Worm (Caenorhabditis elegans): Measurements from ENCODE around the gene K08E5.1.

K08E5.1 gene

DNA sequence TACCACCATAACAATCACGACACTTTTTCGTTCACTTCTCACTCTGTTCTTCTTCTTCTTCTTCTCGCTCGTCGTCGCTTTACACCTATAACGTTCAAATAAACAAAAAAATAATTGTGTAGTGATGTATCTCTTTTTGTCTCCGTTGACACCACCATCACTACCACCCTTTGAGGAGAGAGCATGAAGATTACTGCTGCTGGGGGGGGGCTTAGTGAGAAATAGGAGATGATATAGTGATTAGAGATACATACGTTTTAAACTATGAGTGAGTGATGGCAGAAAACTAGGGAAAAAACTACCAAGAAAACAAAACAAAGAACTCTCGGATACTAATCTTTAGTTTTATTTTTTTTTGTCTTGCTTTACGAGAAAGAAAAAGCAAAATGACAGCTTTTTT, 20.2 kb downstream of the K08E5.1 start:
- TF ChIP-seq aly-1 (tag; optimal IDR thresholded peaks at IDR 0.05) (no peak), ama-1 (optimal IDR thresholded peaks at IDR 0.05) (no peak), ets-7 (tag; optimal IDR thresholded peaks at IDR 0.05) (no peak), sea-1 (GFP tag; conservative IDR thresholded peaks at IDR 0.05) (no peak), scrt-1 (GFP tag; IDR thresholded peaks at IDR 0.05) (no peak), tra-4 (tag; optimal IDR thresholded peaks at IDR 0.05) (no peak), pes-1 (GFP tag; IDR thresholded peaks at IDR 0.05) (no peak), ceh-36 (tag; optimal IDR thresholded peaks at IDR 0.05) (no peak), hnd-1 (tag; optimal IDR thresholded peaks at IDR 0.05) (no peak), hmbx-1 (tag; optimal IDR thresholded peaks at IDR 0.05) (no peak), B0310.2 (tag; optimal IDR thresholded peaks at IDR 0.05) (no peak), hmg-4 (GFP tag; optimal IDR thresholded peaks at IDR 0.05) (no peak), flt-1 (GFP tag; IDR thresholded peaks at IDR 0.05) (no peak), tbx-11 (GFP tag; IDR thresholded peaks at IDR 0.05) (no peak), F13C5.2 (tag; optimal IDR thresholded peaks at IDR 0.05) (no peak), tbx-37 (GFP tag; conservative IDR thresholded peaks at IDR 0.05) (no peak), ceh-13 (GFP tag; optimal IDR thresholded peaks at IDR 0.05) (no peak)

DNA sequence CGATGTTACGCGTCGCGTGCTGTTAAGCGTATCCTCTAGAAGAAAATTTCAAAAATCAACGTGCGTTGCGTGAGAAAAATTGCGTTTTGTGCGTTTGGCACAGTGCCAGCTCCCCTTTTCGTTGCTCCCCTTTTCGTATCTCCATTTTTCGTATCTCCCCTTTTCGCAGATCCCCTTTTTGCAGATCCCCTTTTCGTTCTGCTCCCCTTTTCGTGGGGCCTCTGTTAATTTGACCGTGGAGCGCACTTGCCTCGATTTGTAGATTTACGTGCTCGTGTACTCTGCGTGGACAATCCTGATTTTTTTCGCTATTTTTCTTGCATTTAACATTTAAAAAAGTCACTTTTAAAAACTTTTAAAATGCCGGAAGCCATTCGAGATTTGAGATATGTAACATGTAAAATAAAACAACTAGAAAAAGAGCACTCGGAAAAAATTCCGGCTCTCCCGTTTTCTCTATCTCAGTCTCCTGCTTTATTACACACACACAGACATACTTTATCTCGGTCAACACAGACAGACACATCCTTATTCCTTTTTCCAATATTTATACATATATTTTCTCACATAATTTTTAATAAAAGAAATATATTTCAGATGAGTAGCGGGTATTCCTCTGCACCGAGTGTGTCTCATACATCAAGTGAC, 22.9 kb downstream of the K08E5.1 start, which contains the start of gene ttll-4:
TSS of gene ttll-4 (plus strand) at position 598 of the 648 bp plus-strand sequence.
- TF ChIP-seq tbx-37 (GFP tag; conservative IDR thresholded peaks at IDR 0.05) (peak; percentile 59), B0310.2 (tag; optimal IDR thresholded peaks at IDR 0.05) (no peak), sea-1 (GFP tag; conservative IDR thresholded peaks at IDR 0.05) (peak; percentile 79), pes-1 (GFP tag; IDR thresholded peaks at IDR 0.05) (peak; percentile 83), scrt-1 (GFP tag; IDR thresholded peaks at IDR 0.05) (peak; percentile 72), hmbx-1 (tag; optimal IDR thresholded peaks at IDR 0.05) (no peak), tbx-11 (GFP tag; IDR thresholded peaks at IDR 0.05) (peak; percentile 41; the same call in 1 of the 2 replicates), tra-4 (tag; optimal IDR thresholded peaks at IDR 0.05) (no peak)

DNA sequence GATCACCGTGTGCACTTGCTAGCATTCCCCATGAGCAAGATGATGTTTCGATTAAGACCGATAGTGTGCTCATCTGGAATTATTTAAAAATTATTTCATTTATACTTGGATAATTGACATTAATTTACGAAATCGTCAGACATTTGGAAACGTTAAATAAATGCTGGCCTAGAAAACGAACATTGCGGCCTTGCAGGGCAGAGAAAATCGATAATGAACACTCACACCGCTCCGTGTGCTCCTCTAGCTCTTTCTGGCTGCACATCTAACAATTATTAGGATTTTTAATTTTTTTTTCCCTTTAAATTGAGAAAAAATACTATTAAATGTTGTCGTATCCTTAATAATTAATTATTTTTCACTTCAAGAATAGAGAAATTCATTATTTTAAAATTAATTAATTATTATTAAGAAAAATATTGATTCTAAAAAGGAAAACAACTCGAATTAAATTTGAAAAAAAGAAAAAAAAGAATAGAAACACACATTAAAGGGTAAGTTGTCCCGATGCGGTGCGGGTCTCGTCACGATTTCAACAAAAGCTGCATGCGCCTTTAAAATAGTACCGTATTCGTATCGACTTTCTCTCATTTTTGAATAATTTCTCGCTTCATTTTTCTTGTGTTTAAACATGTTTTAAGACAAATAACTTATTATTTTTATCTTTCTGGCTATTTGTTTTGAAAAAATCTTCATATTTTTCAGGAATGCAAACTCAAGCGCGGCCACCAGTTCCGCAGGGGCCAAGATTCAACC, 26.3 kb downstream of the K08E5.1 start, which contains the start of the genes gtf-2H3 and ham-3:
TSS of gene gtf-2H3 (minus strand) at position 73 of the 756 bp plus-strand sequence.
TSS of gene ham-3 (plus strand) at position 706 of the 756 bp plus-strand sequence.
- TF ChIP-seq aly-1 (tag; optimal IDR thresholded peaks at IDR 0.05) (no peak), pes-1 (GFP tag; IDR thresholded peaks at IDR 0.05) (0 out of 2 replicates have a peak, but pooled peaks have one; percentile 48)

- TF ChIP-seq pes-1 (GFP tag; IDR thresholded peaks at IDR 0.05) (no peak), aly-1 (tag; optimal IDR thresholded peaks at IDR 0.05) (no peak), sea-1 (GFP tag; conservative IDR thresholded peaks at IDR 0.05) (no peak), ama-1 (optimal IDR thresholded peaks at IDR 0.05) (no peak), tbx-37 (GFP tag; conservative IDR thresholded peaks at IDR 0.05) (no peak), ceh-36 (tag; optimal IDR thresholded peaks at IDR 0.05) (no peak), ceh-13 (GFP tag; optimal IDR thresholded peaks at IDR 0.05) (no peak), hnd-1 (tag; optimal IDR thresholded peaks at IDR 0.05) (no peak), scrt-1 (GFP tag; IDR thresholded peaks at IDR 0.05) (no peak), hmbx-1 (tag; optimal IDR thresholded peaks at IDR 0.05) (no peak), B0310.2 (tag; optimal IDR thresholded peaks at IDR 0.05) (no peak), flt-1 (GFP tag; IDR thresholded peaks at IDR 0.05) (no peak)
Measured at ce11 chrIII:10118818-10119217, 27.8 kb downstream of the K08E5.1 start, which contains the start of gene ZK1128.3. Gene ZK1128.3, minus strand, starts transcription at chrIII:10118918.

DNA sequence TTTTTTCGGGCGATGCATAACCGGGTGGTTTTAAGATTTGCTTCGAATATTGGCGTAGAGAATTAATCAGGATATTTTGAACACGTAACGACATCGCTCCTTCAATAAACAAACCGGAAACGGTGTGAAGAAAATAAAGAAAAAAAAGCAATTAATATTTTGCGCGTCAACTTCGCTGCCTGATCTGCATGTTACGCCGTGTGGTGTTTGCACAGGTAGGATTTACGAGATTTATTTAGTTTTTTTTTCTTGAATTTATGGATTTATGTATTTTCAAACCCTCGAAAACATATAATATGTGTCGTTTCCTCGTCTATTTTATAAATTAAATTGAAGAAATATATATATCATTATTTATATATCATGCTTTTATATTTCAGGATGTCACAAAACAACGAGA, 31.9 kb downstream of the K08E5.1 start, which contains the start of the genes ZK1128.1 and mett-10:
TSS of gene ZK1128.1 (minus strand) at position 99 of the 400 bp plus-strand sequence.
TSS of gene mett-10 (plus strand) at position 375 of the 400 bp plus-strand sequence.
- TF ChIP-seq ceh-13 (GFP tag; optimal IDR thresholded peaks at IDR 0.05) (no peak), ceh-36 (tag; optimal IDR thresholded peaks at IDR 0.05) (no peak), pes-1 (GFP tag; IDR thresholded peaks at IDR 0.05) (no peak), ama-1 (optimal IDR thresholded peaks at IDR 0.05) (no peak)

ce11 chrIII:10112958-10113357, 33.6 kb downstream of the K08E5.1 start, which contains the start of gene vps-29:
Gene vps-29, minus strand, starts transcription at chrIII:10113058.
- TF ChIP-seq pes-1 (GFP tag; IDR thresholded peaks at IDR 0.05) = no peak
- no peak for TF ChIP-seq tbx-11 (GFP tag; IDR thresholded peaks at IDR 0.05)

ce11 chrIII:10108995-10109394, 37.6 kb downstream of the K08E5.1 start, which contains the start of gene T16H12.9:
Gene T16H12.9, plus strand, starts transcription at chrIII:10109295.
- TF ChIP-seq tbx-37 (GFP tag; conservative IDR thresholded peaks at IDR 0.05) = no peak
- TF ChIP-seq sea-1 (GFP tag; conservative IDR thresholded peaks at IDR 0.05) = no peak
- TF ChIP-seq hmbx-1 (tag; optimal IDR thresholded peaks at IDR 0.05) = no peak
- TF ChIP-seq ceh-13 (GFP tag; optimal IDR thresholded peaks at IDR 0.05) = no peak
- no peak for TF ChIP-seq flt-1 (GFP tag; IDR thresholded peaks at IDR 0.05)
- no peak for TF ChIP-seq scrt-1 (GFP tag; IDR thresholded peaks at IDR 0.05)
- no peak for TF ChIP-seq ama-1 (optimal IDR thresholded peaks at IDR 0.05)
- TF ChIP-seq aly-1 (tag; optimal IDR thresholded peaks at IDR 0.05) = no peak
- TF ChIP-seq hnd-1 (tag; optimal IDR thresholded peaks at IDR 0.05) = no peak
- no peak for TF ChIP-seq ets-7 (tag; optimal IDR thresholded peaks at IDR 0.05)
- no peak for TF ChIP-seq tbx-11 (GFP tag; IDR thresholded peaks at IDR 0.05)
- TF ChIP-seq tra-4 (tag; optimal IDR thresholded peaks at IDR 0.05) = no peak
- TF ChIP-seq B0310.2 (tag; optimal IDR thresholded peaks at IDR 0.05) = no peak
- no peak for TF ChIP-seq F13C5.2 (tag; optimal IDR thresholded peaks at IDR 0.05)
- TF ChIP-seq ceh-36 (tag; optimal IDR thresholded peaks at IDR 0.05) = no peak
- no peak for TF ChIP-seq pes-1 (GFP tag; IDR thresholded peaks at IDR 0.05)
- no peak for TF ChIP-seq hmg-4 (GFP tag; optimal IDR thresholded peaks at IDR 0.05)
